Worm (Caenorhabditis elegans): ENCODE measurements around the gene F53G2.2.

- TF ChIP-seq let-607 (tag; optimal IDR thresholded peaks at IDR 0.05) (no peak), lag-1 (GFP tag; IDR thresholded peaks at IDR 0.05) (no peak), B0336.3 (GFP tag; IDR thresholded peaks at IDR 0.05) (no peak), rec-8 (tag; optimal IDR thresholded peaks at IDR 0.05) (no peak), ceh-58 (GFP tag; IDR thresholded peaks at IDR 0.05) (no peak)
These were observed 8.5 kb upstream of the F53G2.2 start, which contains the start of gene tsr-1 for ce11 chrII:2473270-2473669.
